Fruit fly (Drosophila melanogaster): Measurements from ENCODE around the gene Taf10.

The Taf10 gene

DNA sequence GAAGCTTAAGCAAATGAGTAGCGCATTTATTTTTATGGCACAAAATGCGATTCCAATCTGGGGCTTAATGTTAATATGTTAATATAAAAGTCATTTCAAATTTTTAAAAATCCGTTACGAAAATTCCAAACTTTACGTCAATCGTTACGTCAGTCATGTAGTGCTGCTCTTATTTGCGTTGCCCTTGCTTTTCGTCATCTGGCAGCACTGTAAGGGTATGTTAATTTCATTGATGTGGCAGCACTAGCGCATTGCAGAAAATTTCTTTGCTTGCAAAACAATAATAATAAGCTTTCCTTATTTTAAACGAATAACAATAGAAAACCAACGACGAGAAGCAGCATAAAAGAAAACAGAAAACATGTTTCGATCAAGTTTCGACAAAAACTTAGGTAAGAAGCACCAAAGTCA is 27.9 kb upstream of the Taf10 start, which contains the start of gene Hrs:
Gene Hrs (plus strand): TSS at position 167 of the 411 bp plus-strand sequence.
- TF ChIP-seq noc (tag; optimal IDR thresholded peaks at IDR 0.05) = no peak

DNA sequence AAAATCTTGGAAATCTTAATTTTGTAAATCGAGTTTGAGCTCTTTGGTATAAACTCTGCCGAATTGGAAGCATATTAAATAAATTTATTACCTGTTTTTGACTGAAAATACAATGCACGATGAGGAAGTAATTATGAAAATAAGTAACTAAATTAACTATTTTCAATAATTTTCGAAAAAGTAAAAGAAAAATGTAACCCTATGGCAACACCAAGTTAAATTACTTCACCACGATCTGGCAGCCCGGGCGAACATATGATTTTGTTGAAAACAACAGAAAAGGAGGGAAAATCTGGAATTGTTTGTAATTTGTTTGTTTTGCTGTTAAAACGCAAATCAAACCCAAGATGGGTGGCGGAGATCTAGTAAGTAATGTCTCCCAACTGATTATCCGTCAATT is 22.8 kb upstream of the Taf10 start, which contains the start of the genes CG9961 and Cwc25:
Gene CG9961 (minus strand): TSS at position 83 of the 400 bp plus-strand sequence.
Gene Cwc25 (plus strand): TSS at position 247 of the 400 bp plus-strand sequence.
- TF ChIP-seq noc (tag; optimal IDR thresholded peaks at IDR 0.05) = no peak

- TF ChIP-seq noc (tag; optimal IDR thresholded peaks at IDR 0.05) = peak; percentile 93
Measured at dm6 chr2L:2748480-2749143, 19.1 kb upstream of the Taf10 start.

DNA sequence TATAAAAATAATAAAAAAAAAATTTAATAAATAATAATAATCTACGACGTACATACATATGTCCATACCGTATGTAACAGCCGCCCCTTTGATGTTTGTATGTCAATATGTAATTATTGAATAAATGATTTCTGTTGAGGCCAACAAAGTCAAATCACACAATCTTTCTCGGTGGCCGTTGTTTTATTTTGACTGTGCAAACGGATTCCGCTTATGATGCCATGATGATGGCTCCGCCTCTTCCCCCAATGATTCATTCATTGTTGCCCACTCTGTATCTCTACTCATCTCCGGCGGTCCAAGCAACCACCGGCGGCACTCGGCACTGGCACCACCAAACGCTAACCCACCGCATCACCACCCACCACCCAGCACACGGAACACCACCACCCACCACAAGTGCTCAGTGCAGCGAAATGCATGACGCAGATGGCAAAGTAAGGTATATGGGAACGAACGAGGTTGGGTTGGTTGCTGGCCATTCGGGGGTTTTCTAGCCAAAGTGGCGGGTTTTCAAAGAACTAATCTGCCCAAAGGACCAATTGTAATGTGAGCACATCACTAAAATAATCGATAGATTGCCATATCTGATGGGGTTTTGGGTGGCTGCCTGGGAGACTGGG is 18.4 kb upstream of the Taf10 start:
- no peak for TF ChIP-seq noc (tag; optimal IDR thresholded peaks at IDR 0.05)

DNA sequence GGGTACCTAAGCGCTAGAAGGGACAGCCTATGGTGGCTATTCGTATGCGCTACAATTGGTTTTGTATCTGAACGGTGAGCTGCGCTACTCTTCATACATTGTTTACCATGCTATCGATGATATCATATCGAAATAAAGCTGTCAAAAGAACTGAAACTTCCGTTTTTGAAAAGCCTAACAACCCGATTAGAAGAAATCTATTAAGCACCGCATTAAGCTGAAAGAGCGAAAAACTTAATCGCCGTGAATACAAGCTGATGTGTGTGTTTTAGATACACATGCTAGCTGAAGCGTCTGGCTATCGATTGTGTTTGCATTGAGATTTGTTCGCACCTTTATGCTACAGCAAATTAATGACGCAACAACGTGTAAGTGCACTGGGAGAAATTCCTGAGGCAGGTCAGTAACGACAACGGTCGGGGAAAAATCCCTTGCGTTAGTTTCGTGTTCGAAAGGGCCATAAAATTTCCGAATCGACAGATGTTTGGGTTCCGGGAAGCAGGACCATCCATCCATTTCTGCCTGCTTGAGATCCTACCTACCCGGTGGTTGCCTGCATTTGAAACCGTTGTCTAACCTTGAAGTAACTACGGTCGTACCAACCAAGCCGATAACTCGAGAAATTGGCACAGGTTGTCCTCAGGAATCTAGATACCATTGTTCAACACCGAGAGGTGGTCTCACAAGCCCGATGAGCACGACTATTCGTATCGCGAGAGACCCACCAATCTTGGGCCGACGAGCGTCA is 17.2 kb upstream of the Taf10 start:
- peak; percentile 81 for TF ChIP-seq noc (tag; optimal IDR thresholded peaks at IDR 0.05)

- no peak for TF ChIP-seq noc (tag; optimal IDR thresholded peaks at IDR 0.05)
Measured at dm6 chr2L:2751085-2751710, 16.5 kb upstream of the Taf10 start.

- TF ChIP-seq noc (tag; optimal IDR thresholded peaks at IDR 0.05) = peak; percentile 96
Measured at dm6 chr2L:2751904-2752459, 15.7 kb upstream of the Taf10 start, which contains the start of gene Bacc. Bacc (plus strand) TSS chr2L:2752445.

DNA sequence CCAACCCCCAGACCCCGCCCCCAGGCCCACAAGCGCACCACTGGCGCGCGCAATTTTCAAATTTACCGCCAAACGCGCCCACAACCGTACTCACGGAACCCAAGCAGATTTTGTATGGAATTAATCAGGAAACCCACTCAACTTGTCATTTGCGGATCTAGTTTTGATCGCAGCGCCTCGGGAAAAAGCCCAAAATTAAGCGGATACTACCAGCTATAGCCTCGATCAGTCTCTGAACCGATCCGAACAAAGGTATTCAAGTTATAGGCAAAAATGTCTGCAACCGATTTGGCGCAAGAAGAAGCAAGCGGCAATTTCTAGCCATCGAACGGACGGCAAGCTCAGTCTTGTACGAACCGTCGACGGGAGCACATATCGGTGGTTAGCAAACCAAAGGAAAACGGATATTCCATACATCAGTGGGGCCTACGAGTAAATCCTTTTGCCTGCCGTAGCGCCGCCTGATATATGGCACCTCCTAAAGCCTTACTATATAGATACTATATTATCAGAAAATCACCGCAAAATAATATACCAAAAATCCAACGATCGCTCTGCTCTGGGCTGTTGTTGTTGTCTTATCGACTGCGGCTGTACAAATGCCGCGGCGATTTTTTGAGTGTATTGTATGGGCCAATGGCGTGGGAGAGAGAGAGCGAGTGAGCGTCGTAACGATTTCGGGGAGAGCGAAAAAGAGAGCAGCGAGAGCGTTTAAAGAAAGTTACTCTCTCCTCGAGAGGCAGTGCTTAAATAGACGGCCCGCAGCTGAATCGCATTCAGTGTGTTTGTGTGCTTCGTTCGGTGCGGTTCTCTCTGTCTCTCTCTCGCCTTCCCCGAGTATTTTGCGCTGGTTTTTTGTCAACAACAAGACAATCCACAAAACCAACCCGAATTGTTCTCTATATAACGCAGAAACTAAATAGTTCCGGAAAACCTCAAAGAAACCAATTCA is 15.0 kb upstream of the Taf10 start, which contains the start of gene Pgk:
Gene Pgk (minus strand): TSS at position 609 of the 952 bp plus-strand sequence.
- TF ChIP-seq noc (tag; optimal IDR thresholded peaks at IDR 0.05) = peak; percentile 65

DNA sequence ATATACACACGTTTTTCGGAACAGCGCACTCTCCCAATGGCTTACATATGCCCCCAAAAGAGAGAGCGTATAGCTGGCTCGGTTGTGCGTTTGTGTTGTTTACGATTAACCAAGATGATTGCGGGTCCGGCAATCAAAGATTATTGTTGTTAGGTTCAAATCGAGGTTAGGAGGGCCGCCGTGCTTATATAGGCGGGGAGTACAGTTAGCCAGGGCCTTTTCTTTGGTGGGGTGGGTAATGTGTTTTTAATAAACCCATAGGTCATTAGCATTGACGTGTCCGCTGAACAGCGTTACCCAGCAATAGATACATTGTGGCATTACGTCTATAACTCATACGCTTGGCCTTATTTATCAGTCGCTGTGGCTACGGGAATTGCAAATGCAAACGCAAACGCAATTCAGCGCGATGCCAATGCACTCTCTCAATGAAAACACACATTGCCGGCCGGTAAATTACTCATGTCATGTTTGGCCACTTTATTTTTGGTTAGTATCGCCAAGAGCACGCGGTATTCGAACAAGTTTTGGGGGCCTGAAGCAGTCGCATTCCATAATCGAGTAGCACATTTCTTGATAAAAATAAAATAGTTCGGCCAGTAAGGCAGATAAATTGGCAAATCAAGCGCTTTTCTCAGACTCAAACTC is 13.8 kb upstream of the Taf10 start:
- no peak for TF ChIP-seq noc (tag; optimal IDR thresholded peaks at IDR 0.05)

DNA sequence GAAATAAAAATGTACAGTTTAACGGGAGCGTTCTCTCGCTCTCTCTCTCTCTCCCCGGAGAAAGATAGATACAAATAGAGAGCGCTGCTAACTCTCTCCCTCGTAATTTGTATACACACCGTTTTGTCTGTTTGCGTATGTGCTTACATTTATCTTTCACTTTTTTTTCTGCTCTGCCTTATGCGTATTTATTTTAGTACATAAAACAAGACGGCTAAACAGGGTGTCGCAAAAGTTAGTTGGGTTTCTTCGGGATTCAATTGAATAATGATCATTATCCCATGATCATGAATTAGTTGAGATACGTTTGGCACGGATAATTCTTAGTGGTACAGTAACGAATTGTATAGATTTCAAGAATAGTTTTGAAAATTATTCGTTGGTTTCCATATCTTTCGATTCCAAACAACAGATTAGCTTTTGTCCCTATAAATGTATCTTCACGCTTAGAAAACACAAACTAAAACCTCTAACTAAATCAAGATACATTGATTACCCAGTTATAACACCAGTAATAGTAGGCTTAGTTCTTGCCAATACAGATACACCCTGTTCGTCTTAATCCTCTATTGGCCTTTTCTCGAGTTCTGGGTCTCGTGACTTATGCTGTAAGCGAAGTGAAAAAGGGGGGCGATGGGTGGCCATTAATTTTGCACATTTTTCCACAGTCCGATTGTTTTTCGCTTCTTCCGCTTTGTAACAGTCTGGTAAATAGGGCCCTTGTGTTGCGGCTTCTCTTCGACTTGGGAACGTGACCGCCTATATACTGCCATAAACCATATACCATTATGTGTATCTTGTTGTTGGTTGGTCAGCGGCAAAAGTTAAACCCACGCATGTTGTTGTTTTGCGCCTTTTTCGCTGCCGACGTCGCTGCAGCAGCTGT is 13.0 kb upstream of the Taf10 start:
- peak; percentile 88 for TF ChIP-seq noc (tag; optimal IDR thresholded peaks at IDR 0.05)

dm6 chr2L:2755323-2755695 is 12.4 kb upstream of the Taf10 start:
- TF ChIP-seq noc (tag; optimal IDR thresholded peaks at IDR 0.05) = no peak

dm6 chr2L:2757930-2758556 is 9.6 kb upstream of the Taf10 start:
- TF ChIP-seq noc (tag; optimal IDR thresholded peaks at IDR 0.05) = no peak

DNA sequence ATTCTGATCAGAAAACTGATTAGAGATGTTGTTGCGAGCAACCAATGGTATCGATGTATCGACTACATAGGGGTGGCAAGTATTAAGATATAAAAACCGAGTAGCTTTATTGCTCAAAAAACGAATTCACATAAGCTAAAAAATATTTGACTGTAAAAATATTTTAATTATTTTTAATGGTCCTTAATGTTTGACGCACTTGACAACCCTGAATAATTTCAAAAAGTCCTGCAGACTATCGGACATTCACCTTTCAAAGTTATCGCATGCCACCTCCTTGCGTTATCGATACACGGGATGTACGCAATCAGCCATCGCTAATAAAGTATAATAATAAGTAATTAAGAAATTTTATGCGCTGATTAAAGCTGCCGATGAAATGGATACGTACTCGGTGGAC is 8.0 kb upstream of the Taf10 start, which contains the start of the genes HemK2, Snapin and Tnpo-SR:
Gene HemK2 (minus strand): TSS at position 24 of the 400 bp plus-strand sequence.
Gene Snapin (minus strand): TSS at position 24 of the 400 bp plus-strand sequence.
Gene Tnpo-SR (plus strand): TSS at position 271 of the 400 bp plus-strand sequence.
- peak; percentile 91 for TF ChIP-seq noc (tag; optimal IDR thresholded peaks at IDR 0.05)
